Fruit fly (Drosophila melanogaster) whole organism, prepupa: ENCODE measurements around the gene CG9135.

Experiments used
- Blimp-1 ChIP-seq: fragments of 200-800 bp; sonication (Bioruptor generic); optimal IDR thresholded peaks from 3 replicates; lab custom pipeline; 2017; ENCODE audit warnings: missing biosample characterization, missing genetic modification characterization, mild to moderate bottlenecking, moderate library complexity, missing genetic modification reagents
- CG10631 ChIP-seq: fragments of 200-800 bp; sonication (Bioruptor generic); optimal IDR thresholded peaks from 2 replicates; lab custom pipeline; 2016; ENCODE audit warnings: missing biosample characterization, missing genetic modification characterization
- CG10669 ChIP-seq: fragments of 200-800 bp; sonication (Bioruptor generic); optimal IDR thresholded peaks from 3 replicates; lab custom pipeline; 2018; ENCODE audit warnings: missing biosample characterization, mild to moderate bottlenecking, missing genetic modification characterization, moderate library complexity
- CG11294 ChIP-seq: fragments of 200-800 bp; sonication (Bioruptor generic); IDR thresholded peaks from 2 replicates; pipeline ENCODE4 v1.3.6; 2022; ENCODE audit warnings: missing biosample characterization, missing genetic modification characterization
- CG11762 ChIP-seq: fragments of 200-800 bp; sonication (Bioruptor generic); optimal IDR thresholded peaks from 3 replicates; lab custom pipeline; 2016; ENCODE audit warnings: missing biosample characterization, missing genetic modification characterization; ENCODE audit not compliant: insufficient read depth
- CG11902 ChIP-seq: fragments of 200-800 bp; sonication (Bioruptor generic); optimal IDR thresholded peaks from 3 replicates; lab custom pipeline; 2016; ENCODE audit warnings: missing biosample characterization, missing genetic modification characterization
- CG1621 ChIP-seq: fragments of 200-800 bp; sonication (Bioruptor generic); optimal IDR thresholded peaks from 3 replicates; lab custom pipeline; 2018; ENCODE audit warnings: missing biosample characterization, mild to moderate bottlenecking, missing genetic modification characterization
- CG16779 ChIP-seq: fragments of 200-800 bp; sonication (Bioruptor generic); optimal IDR thresholded peaks from 3 replicates; lab custom pipeline; 2017; ENCODE audit warnings: missing biosample characterization, mild to moderate bottlenecking, missing genetic modification characterization
- CG3032 ChIP-seq: fragments of 200-800 bp; optimal IDR thresholded peaks from 2 replicates; lab custom pipeline; 2019; ENCODE audit warnings: missing biosample characterization, mild to moderate bottlenecking, missing genetic modification characterization, moderate library complexity
- CG31627 ChIP-seq: fragments of 200-800 bp; sonication (Bioruptor generic); optimal IDR thresholded peaks from 3 replicates; lab custom pipeline; 2016; ENCODE audit warnings: missing biosample characterization, missing genetic modification characterization
- CG3919 ChIP-seq: fragments of 200-800 bp; sonication (Bioruptor generic); optimal IDR thresholded peaks from 3 replicates; lab custom pipeline; 2016; ENCODE audit warnings: missing biosample characterization, missing genetic modification characterization
- CG6163 ChIP-seq: fragments of 200-800 bp; sonication (Bioruptor generic); IDR thresholded peaks from 3 replicates; pipeline ENCODE4 v1.3.6; 2022; ENCODE audit warnings: missing biosample characterization, missing genetic modification characterization
- CG6276 ChIP-seq: fragments of 200-800 bp; sonication (Bioruptor generic); optimal IDR thresholded peaks from 2 replicates; lab custom pipeline; 2017; ENCODE audit warnings: missing biosample characterization, mild to moderate bottlenecking, missing genetic modification characterization
- CG6792 ChIP-seq: fragments of 200-800 bp; sonication (Bioruptor generic); optimal IDR thresholded peaks from 3 replicates; lab custom pipeline; 2016; ENCODE audit warnings: missing biosample characterization, missing genetic modification characterization
- CG6808 ChIP-seq: fragments of 200-800 bp; sonication (Bioruptor generic); optimal IDR thresholded peaks from 3 replicates; lab custom pipeline; 2017; ENCODE audit warnings: missing biosample characterization, missing genetic modification characterization, mild to moderate bottlenecking, moderate library complexity, missing genetic modification reagents
- CG8119 ChIP-seq: fragments of 200-800 bp; sonication (Bioruptor generic); IDR thresholded peaks from 3 replicates; pipeline ENCODE4 v1.3.6; 2022; ENCODE audit warnings: missing biosample characterization, missing genetic modification characterization
- CG8632 ChIP-seq: fragments of 200-800 bp; sonication (Bioruptor generic); optimal IDR thresholded peaks from 3 replicates; lab custom pipeline; 2016; ENCODE audit warnings: missing biosample characterization, missing genetic modification characterization
- Eip75B ChIP-seq: fragments of 200-800 bp; sonication (Bioruptor generic); optimal IDR thresholded peaks from 3 replicates; lab custom pipeline; 2016; ENCODE audit warnings: missing biosample characterization, missing genetic modification characterization
- Eip78C ChIP-seq: fragments of 200-800 bp; sonication (Bioruptor generic); peaks from one replicate; lab custom pipeline; 2016; ENCODE audit warnings: missing biosample characterization, missing genetic modification characterization
- Eip93F ChIP-seq: fragments of 200-800 bp; sonication (Bioruptor generic); optimal IDR thresholded peaks from 2 replicates; lab custom pipeline; 2016; ENCODE audit warnings: missing biosample characterization, mild to moderate bottlenecking, missing genetic modification characterization
- Ets21C ChIP-seq: fragments of 200-800 bp; sonication (Bioruptor generic); optimal IDR thresholded peaks from 3 replicates; lab custom pipeline; 2016; ENCODE audit warnings: missing biosample characterization, missing genetic modification characterization
- Ets96B ChIP-seq: fragments of 200-800 bp; optimal IDR thresholded peaks from 2 replicates; lab custom pipeline; 2019; ENCODE audit warnings: missing biosample characterization, mild to moderate bottlenecking, missing genetic modification characterization, moderate library complexity
- Gug ChIP-seq: fragments of 200-800 bp; sonication (Bioruptor generic); IDR thresholded peaks from 2 replicates; pipeline ENCODE4 v1.3.6; 2022; ENCODE audit warnings: missing biosample characterization, missing genetic modification characterization
- Lpt ChIP-seq: fragments of 200-800 bp; sonication (Bioruptor generic); optimal IDR thresholded peaks from 3 replicates; lab custom pipeline; 2016; ENCODE audit warnings: missing biosample characterization, missing genetic modification characterization
- Met ChIP-seq: fragments of 200-800 bp; sonication (Bioruptor generic); optimal IDR thresholded peaks from 3 replicates; lab custom pipeline; 2016; ENCODE audit warnings: missing biosample characterization, missing genetic modification characterization
- OdsH ChIP-seq: fragments of 200-800 bp; sonication (Bioruptor generic); optimal IDR thresholded peaks from 3 replicates; lab custom pipeline; 2016; ENCODE audit warnings: missing biosample characterization, missing genetic modification characterization
- Smox ChIP-seq: fragments of 200-800 bp; sonication (Bioruptor generic); optimal IDR thresholded peaks from 3 replicates; lab custom pipeline; 2016; ENCODE audit warnings: missing biosample characterization, missing genetic modification characterization
- Sox102F ChIP-seq: fragments of 200-800 bp; sonication (Bioruptor generic); optimal IDR thresholded peaks from 2 replicates; lab custom pipeline; 2016; ENCODE audit warnings: missing biosample characterization, mild to moderate bottlenecking, missing genetic modification characterization
- Sox14 ChIP-seq: fragments of 200-800 bp; sonication (Bioruptor generic); optimal IDR thresholded peaks from 3 replicates; lab custom pipeline; 2016; ENCODE audit warnings: missing biosample characterization, missing genetic modification characterization
- achi ChIP-seq: fragments of 200-800 bp; sonication (Bioruptor generic); optimal IDR thresholded peaks from 3 replicates; lab custom pipeline; 2016; ENCODE audit warnings: missing biosample characterization, missing genetic modification characterization
- acj6 ChIP-seq: fragments of 200-800 bp; sonication (Bioruptor generic); optimal IDR thresholded peaks from 3 replicates; lab custom pipeline; 2016; ENCODE audit warnings: missing biosample characterization, missing genetic modification characterization
- dsx ChIP-seq: fragments of 200-800 bp; optimal IDR thresholded peaks from 3 replicates; lab custom pipeline; 2019; ENCODE audit warnings: missing biosample characterization, mild to moderate bottlenecking, missing genetic modification characterization, moderate library complexity; ENCODE audit not compliant: poor library complexity, severe bottlenecking
- eg ChIP-seq: fragments of 200-800 bp; sonication (Bioruptor generic); IDR thresholded peaks from 3 replicates; pipeline ENCODE4 v1.3.6; 2022; ENCODE audit warnings: missing biosample characterization, missing genetic modification characterization
- fd85E ChIP-seq: fragments of 200-800 bp; sonication (Bioruptor generic); optimal IDR thresholded peaks from 3 replicates; lab custom pipeline; 2016; ENCODE audit warnings: missing biosample characterization, missing genetic modification characterization
- lz ChIP-seq: fragments of 200-800 bp; sonication (Bioruptor generic); optimal IDR thresholded peaks from 3 replicates; lab custom pipeline; 2016; ENCODE audit warnings: missing biosample characterization, missing genetic modification characterization
- net ChIP-seq: fragments of 200-800 bp; sonication (Bioruptor generic); optimal IDR thresholded peaks from 3 replicates; lab custom pipeline; 2016; ENCODE audit warnings: missing biosample characterization, missing genetic modification characterization
- pdm3 ChIP-seq: fragments of 200-800 bp; sonication (Bioruptor generic); optimal IDR thresholded peaks from 3 replicates; lab custom pipeline; 2016; ENCODE audit warnings: missing biosample characterization, missing genetic modification characterization
- salr ChIP-seq, 2 experiments: fragments of 200-800 bp; sonication (Bioruptor generic); optimal IDR thresholded peaks; 3 replicates each; lab custom pipeline; 2016 to 2018; ENCODE audit warnings: missing biosample characterization in 2 of 2, missing genetic modification characterization in 2 of 2, mild to moderate bottlenecking in 1 of 2
- ss ChIP-seq, 2 experiments: fragments of 200-800 bp; sonication (Bioruptor generic); optimal IDR thresholded peaks; 2 replicates in 1 of 2; 3 replicates in 1 of 2; lab custom pipeline; 2017 to 2018; ENCODE audit warnings: mild to moderate bottlenecking in 2 of 2, missing biosample characterization in 2 of 2, missing genetic modification characterization in 2 of 2, moderate library complexity in 1 of 2
- svp ChIP-seq: fragments of 200-800 bp; sonication (Bioruptor generic); peaks from one replicate; lab custom pipeline; 2016; ENCODE audit warnings: missing biosample characterization, missing genetic modification characterization
- topi ChIP-seq: fragments of 200-800 bp; sonication (Bioruptor generic); optimal IDR thresholded peaks from 3 replicates; lab custom pipeline; 2016; ENCODE audit warnings: missing biosample characterization, missing genetic modification characterization
- vri ChIP-seq: fragments of 200-800 bp; sonication (Bioruptor generic); optimal IDR thresholded peaks from 3 replicates; lab custom pipeline; 2016; ENCODE audit warnings: missing biosample characterization, mild to moderate bottlenecking, missing genetic modification characterization

CG9135 gene

dm6 chr2L:6070656-6071231, 20.1 kb downstream of the CG9135 start, which contains the start of the genes CG9154 and Kr-h2 (continued):
- TF ChIP-seq Met (GFP tag; lab: Kevin White, UChicago) = peak; percentile 56
- no peak for TF ChIP-seq net (GFP tag; lab: Kevin White, UChicago)
- peak; percentile 48 for TF ChIP-seq lz
- TF ChIP-seq Sox14 (GFP tag; lab: Kevin White, UChicago) = peak; percentile 57
- TF ChIP-seq CG1621 (tag; lab: Kevin White, UChicago) = no peak
- TF ChIP-seq OdsH = no peak
- TF ChIP-seq Eip75B (GFP tag; lab: Kevin White, UChicago) = no peak
- TF ChIP-seq CG8119 = peak; percentile 64
- TF ChIP-seq CG10669 (GFP tag; lab: Kevin White, UChicago) = no peak
- peak; percentile 26 for TF ChIP-seq CG10631 (GFP tag; lab: Kevin White, UChicago)
- peak; percentile 34 for TF ChIP-seq CG3032 (tag; lab: Kevin White, UChicago)
- peak; percentile 66 for TF ChIP-seq Eip78C (GFP tag; lab: Kevin White, UChicago)
- no peak for TF ChIP-seq Eip93F (GFP tag; lab: Kevin White, UChicago)
- peak; percentile 29 for TF ChIP-seq Ets96B
- 0 out of 2 replicates have a peak, but pooled peaks have one; percentile 34 for TF ChIP-seq CG11294 (GFP tag; lab: Robert Waterston, UW)
- no peak for TF ChIP-seq fd85E (GFP tag; lab: Kevin White, UChicago)
- TF ChIP-seq CG8632 (GFP tag; lab: Kevin White, UChicago) = peak; percentile 32
- TF ChIP-seq CG11902 = no peak
- no peak for TF ChIP-seq acj6 (GFP tag; lab: Kevin White, UChicago)
- no peak for TF ChIP-seq pdm3 (GFP tag; lab: Kevin White, UChicago)
- 0 out of 3 replicates have a peak, but pooled peaks have one; percentile 26 for TF ChIP-seq CG6163 (GFP tag; lab: Robert Waterston, UW)
- no peak for TF ChIP-seq Sox102F
- TF ChIP-seq vri (GFP tag; lab: Kevin White, UChicago) = no peak
- TF ChIP-seq topi (GFP tag; lab: Kevin White, UChicago) = peak; percentile 53
- no peak for TF ChIP-seq Ets21C (GFP tag; lab: Kevin White, UChicago)
- peak; percentile 63 for TF ChIP-seq CG6276 (GFP tag; lab: Kevin White, UChicago)
- TF ChIP-seq dsx (GFP tag; lab: Kevin White, UChicago) = peak; percentile 14
- no peak for TF ChIP-seq Lpt
- TF ChIP-seq eg (GFP tag; lab: Robert Waterston, UW) = peak; percentile 84
- TF ChIP-seq CG6792 = no peak
- no peak for TF ChIP-seq ss (GFP tag; optimal IDR thresholded peaks at IDR 0.05; lab: Kevin White, UChicago)
- TF ChIP-seq Blimp-1 = peak; percentile 27
- no peak for TF ChIP-seq CG6808 (GFP tag; lab: Kevin White, UChicago)
- no peak for TF ChIP-seq Smox (GFP tag; lab: Kevin White, UChicago)
- no peak for TF ChIP-seq CG11762 (GFP tag; lab: Kevin White, UChicago)

dm6 chr2L:6072124-6072523, 21.5 kb downstream of the CG9135 start:
- TF ChIP-seq ss (GFP tag; optimal IDR thresholded peaks at IDR 0.05; lab: Kevin White, UChicago) (no peak), acj6 (GFP tag; lab: Kevin White, UChicago) (no peak), Gug (GFP tag; lab: Robert Waterston, UW) (no peak), achi (GFP tag; lab: Kevin White, UChicago) (no peak), CG16779 (tag; lab: Kevin White, UChicago) (no peak), svp (no peak), salr (GFP tag; optimal IDR thresholded peaks at IDR 0.05; lab: Kevin White, UChicago) (no peak), CG6163 (GFP tag; lab: Robert Waterston, UW) (no peak), CG3919 (GFP tag; lab: Kevin White, UChicago) (no peak), Eip75B (GFP tag; lab: Kevin White, UChicago) (no peak), CG31627 (GFP tag; lab: Kevin White, UChicago) (no peak)
